Fruit fly (Drosophila melanogaster) whole organism: ENCODE results near the gene Taf8.

Experiments used
- CG8478 ChIP-seq: fragments of >200 bp; optimal IDR thresholded peaks from 2 replicates; lab custom pipeline; 2018; ENCODE audit warnings: inconsistent platforms
- Dll ChIP-seq: fragments of >200 bp; optimal IDR thresholded peaks from 2 replicates; lab custom pipeline; 2017
- EcR ChIP-seq, 2 experiments: fragments of >200 bp; optimal IDR thresholded peaks; 2 replicates each; lab custom pipeline; 2017; ENCODE audit warnings: missing biosample characterization in 2 of 2, missing genetic modification characterization in 2 of 2, missing genetic modification reagents in 2 of 2
- pan ChIP-seq: fragments of >200 bp; optimal IDR thresholded peaks from 2 replicates; lab custom pipeline; 2017
- psq ChIP-seq: fragments of >200 bp; optimal IDR thresholded peaks from 2 replicates; lab custom pipeline; 2017
- usp ChIP-seq: fragments of >200 bp; optimal IDR thresholded peaks from 2 replicates; lab custom pipeline; 2017; ENCODE audit warnings: missing biosample characterization, missing genetic modification characterization, mixed read lengths

Taf8 gene

DNA sequence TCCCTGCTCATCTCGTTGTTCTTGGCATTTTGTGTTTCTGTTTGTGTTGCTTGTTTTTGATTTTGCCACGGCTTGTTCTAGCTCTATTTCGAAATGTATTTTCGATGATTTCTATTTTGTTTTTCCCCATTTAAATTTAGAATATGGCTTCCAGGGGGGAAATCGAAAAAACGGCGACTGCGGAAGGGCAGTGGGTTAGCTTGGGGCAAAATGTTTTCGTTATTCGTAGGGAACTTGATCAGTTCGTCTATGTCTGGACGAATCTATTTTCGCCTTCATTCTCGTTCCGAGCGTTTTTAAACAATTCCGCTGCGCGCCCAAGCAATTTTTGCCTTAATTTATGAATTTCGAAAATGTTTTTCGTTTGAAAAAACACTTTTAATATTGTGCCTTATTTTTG lies 16.7 kb downstream of the Taf8 start:
- TF ChIP-seq EcR (GFP tag; optimal IDR thresholded peaks at IDR 0.05; lab: Kevin White, UChicago) (no peak), psq (lab: Kevin White, UChicago) (no peak), CG8478 (no peak), usp (no peak), Dll (lab: Kevin White, UChicago) (no peak), pan (lab: Kevin White, UChicago) (no peak)

DNA sequence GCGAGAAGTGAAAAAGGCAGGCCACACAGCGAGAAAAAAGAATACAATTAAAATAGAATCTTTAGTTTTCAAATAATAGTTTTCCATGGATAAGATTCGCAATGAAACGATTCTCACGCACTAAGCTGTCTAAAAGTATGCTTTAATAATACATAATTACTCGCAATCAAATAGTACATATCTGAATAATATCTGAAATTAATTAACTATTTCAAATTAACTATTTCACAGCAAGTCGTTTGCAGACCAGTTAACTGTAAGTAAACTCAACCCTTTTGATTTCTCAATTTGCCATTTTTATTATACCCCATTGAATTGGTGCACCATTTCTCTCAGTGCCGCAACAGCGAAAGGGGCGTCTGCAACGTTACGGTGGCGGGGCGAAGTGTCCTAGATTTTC lies 23.8 kb downstream of the Taf8 start:
- TF ChIP-seq Dll (lab: Kevin White, UChicago) (no peak), CG8478 (no peak), EcR (GFP tag; optimal IDR thresholded peaks at IDR 0.05; lab: Kevin White, UChicago) (no peak), pan (lab: Kevin White, UChicago) (no peak), psq (lab: Kevin White, UChicago) (no peak), usp (no peak)

DNA sequence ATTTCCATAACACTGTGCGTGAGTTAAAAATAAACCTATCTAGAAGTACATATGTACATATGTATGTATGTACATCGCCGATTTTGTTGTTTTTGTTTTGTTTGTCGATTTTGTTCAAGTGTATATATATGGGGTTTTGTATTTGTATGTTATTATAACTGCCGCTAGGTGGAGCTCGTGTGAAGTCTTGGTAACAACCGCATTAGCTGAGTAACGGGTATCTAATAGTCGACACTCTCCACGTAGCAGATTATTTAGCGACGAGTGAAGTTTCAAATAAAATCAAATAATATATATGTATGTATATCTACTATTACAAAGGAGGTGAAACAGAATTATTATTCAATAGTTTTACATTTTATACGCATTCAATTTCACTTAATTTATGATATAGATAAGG lies 27.5 kb downstream of the Taf8 start:
- no peak for TF ChIP-seq usp
- no peak for TF ChIP-seq CG8478
- TF ChIP-seq pan (lab: Kevin White, UChicago), result no peak
- TF ChIP-seq psq (lab: Kevin White, UChicago), result no peak
- no peak for TF ChIP-seq Dll (lab: Kevin White, UChicago)
- TF ChIP-seq EcR (GFP tag; optimal IDR thresholded peaks at IDR 0.05; lab: Kevin White, UChicago), result no peak

DNA sequence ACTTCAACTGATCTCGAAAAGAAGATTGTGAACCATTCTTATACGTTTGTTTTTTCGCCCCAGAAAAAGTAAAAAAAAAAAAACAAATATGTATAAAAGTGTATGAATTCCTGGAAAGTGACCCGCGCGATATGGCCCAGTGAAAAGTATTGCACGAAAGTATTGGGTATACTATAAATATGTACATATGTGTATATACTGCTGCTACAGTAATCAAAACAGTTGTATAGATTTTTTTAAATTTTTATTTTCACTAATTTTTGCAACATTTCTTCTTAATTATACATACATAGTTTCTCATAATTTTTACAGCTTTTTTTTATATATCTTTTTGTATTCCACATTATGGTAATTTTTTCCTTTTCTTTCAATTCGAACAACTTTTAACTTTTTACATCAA lies 28.4 kb downstream of the Taf8 start, which contains the start of gene CG43133:
Gene CG43133 (minus strand): TSS at position 11 of the 400 bp plus-strand sequence.
- TF ChIP-seq pan (lab: Kevin White, UChicago), result no peak
- TF ChIP-seq EcR (GFP tag; optimal IDR thresholded peaks at IDR 0.05; lab: Kevin White, UChicago), result no peak
- TF ChIP-seq psq (lab: Kevin White, UChicago), result no peak
- TF ChIP-seq CG8478, result no peak
- no peak for TF ChIP-seq usp
- TF ChIP-seq Dll (lab: Kevin White, UChicago), result no peak

DNA sequence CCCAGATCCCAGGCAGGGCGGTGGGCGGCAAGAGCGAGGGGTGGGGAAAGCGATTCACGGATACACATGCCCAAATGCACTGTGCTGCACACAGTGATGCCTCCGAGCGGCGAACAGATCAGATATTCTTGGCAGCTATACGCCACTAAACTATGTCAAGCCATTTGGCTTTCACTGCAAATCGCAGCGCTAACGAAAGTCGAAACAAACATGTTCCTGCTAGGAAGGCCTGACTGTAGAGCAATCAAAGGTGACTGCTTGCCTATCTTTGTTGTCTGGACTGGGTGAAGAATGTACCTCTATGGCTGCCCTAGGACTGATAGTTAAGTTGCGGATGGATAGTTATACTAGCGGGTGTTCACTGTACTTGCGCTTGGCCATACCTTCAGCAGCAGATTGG lies 34.3 kb downstream of the Taf8 start:
- TF ChIP-seq Dll (lab: Kevin White, UChicago) (no peak), CG8478 (no peak), psq (lab: Kevin White, UChicago) (no peak), usp (no peak), pan (lab: Kevin White, UChicago) (no peak), EcR (GFP tag; optimal IDR thresholded peaks at IDR 0.05; lab: Kevin White, UChicago) (no peak)

DNA sequence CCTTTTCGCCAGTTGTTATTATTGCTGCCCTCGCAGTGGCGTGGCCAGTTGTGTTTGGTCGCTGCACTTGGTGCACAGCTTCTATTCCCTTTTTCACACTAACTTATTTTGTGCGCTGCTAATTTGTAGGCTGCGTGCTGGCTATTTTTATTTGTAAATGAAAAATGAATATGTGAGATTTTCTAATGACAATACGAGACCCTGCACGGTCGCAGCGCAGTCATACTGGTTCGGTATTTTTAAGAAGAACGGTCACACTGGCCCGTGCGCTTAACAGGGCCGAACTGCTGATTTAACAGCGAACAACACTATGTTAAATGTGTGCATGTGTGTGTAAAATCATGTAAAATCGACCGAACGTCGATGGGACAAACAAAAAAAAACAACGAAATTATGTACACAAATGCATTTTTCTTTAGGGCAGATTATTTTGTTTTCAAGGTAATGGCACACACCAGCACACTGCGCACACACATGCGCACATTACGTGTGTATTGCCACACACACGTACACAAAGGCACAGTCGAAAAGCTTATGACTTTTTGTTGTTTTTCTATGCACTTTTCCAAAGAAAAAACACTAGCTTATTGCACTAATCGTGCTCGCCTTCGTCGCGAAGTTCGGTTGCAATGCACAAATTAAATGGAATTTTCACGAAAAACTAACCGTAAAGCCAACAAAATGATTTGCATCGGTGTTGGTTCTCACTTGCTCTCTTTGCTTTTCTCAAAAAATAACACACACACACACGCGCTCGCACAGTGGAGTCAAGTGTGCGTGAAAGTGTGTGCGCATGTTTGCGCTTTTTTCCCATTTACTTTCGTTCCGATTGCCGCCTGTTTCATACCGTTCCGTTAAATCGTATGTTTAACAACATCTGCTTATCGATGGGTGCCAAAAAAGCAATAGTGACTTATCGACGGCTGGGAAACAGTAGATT lies 35.4 kb downstream of the Taf8 start, which contains the start of gene ari-1:
Gene ari-1 (minus strand): TSS at position 875 of the 940 bp plus-strand sequence.
- TF ChIP-seq psq (lab: Kevin White, UChicago), result no peak
- peak; percentile 68 for TF ChIP-seq CG8478
- no peak for TF ChIP-seq Dll (lab: Kevin White, UChicago)

DNA sequence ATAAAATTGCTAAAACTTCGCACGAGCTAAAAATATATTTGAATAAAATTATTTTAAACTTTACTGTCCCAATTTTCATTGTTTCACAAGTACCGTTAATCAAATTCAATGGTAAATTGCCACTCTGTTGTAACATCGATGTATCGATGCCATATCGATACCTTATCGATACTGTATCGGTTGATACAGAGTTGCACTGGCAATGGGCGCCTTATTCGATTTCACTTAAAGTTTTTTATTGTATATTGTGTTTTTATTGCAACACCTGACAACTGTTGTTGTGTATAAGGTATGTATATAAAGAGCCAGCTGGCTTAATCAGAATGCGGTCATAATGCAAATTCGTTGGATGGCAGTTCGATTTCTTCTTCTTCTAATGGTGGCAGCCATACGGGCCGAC lies 36.5 kb downstream of the Taf8 start, which contains the start of gene CG43229:
Gene CG43229 (plus strand): TSS at position 246 of the 400 bp plus-strand sequence.
- no peak for TF ChIP-seq usp
- TF ChIP-seq EcR (GFP tag; optimal IDR thresholded peaks at IDR 0.05; lab: Kevin White, UChicago), result no peak
- no peak for TF ChIP-seq psq (lab: Kevin White, UChicago)
- no peak for TF ChIP-seq CG8478
- TF ChIP-seq Dll (lab: Kevin White, UChicago), result no peak
- TF ChIP-seq pan (lab: Kevin White, UChicago), result no peak

DNA sequence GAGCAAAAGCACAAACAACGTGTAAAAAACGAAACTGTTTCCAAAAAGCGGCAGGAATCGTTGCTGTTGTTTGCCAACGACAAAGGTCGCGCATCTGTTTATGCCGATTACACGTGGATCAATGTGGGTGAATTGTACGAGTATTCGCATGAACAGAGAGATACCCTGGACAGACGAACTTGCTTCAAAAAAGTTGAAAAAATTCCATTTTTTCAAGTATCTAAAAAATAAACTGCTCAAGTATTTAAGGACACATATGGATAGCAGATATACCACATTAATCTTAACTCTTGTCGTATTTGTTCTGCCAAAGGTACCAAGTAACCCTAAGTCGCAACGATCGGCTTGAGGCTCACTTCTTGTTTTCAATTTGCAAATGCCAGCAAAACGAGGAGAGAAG lies 38.2 kb downstream of the Taf8 start:
- TF ChIP-seq CG8478 (no peak), EcR (GFP tag; optimal IDR thresholded peaks at IDR 0.05; lab: Kevin White, UChicago) (no peak), pan (lab: Kevin White, UChicago) (peak; percentile 58), Dll (lab: Kevin White, UChicago) (no peak)

DNA sequence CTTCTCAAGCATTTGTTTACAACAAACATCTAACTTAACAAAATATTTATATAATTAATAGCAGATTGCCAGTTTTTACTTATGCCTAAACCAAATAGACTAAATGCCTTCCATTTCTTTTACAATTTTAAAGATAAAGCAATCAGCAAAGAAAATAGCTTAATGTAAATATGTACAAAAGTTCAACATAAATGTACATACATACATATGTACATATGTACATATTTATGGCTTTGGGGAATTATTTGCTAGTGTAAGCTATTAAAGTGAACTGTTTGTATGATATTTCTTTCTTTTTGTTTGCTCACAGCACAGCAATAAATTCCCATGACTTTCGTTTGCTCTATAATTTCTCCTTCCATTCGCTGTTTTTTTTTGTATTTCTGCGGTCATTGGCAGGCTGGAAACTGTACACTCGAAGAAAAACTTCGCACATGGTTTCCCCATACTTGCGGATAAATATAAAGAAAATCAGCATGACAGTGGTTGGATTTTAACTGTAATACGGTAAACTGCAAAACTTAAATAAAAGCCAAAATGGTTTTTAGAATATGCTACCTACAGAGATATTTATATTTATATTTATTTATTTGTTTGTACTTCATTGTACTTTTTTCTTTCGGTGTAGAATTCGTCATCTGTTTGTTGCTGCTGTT lies 39.3 kb downstream of the Taf8 start:
- no peak for TF ChIP-seq psq (lab: Kevin White, UChicago)

DNA sequence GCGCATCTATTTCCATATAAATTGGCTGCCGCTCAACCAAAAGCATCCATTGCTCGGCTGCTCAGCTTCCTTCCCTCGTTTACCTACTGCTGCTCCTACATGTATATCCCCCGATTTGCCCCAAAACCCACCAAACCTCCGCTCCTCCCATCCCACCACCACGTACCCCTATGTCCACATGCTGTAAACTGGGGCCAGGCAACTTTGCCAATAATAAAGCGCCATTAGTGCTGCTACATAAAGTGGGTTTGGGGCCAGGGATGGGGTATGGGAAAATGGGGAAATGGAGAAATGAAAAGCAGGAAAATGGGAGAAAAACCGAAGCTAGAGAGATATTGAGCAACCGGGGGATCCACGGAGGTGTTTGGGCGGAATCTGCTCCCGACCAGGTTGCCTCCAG lies 47.5 kb downstream of the Taf8 start:
- TF ChIP-seq usp, result no peak
- TF ChIP-seq psq (lab: Kevin White, UChicago), result no peak
- TF ChIP-seq Dll (lab: Kevin White, UChicago), result no peak
- TF ChIP-seq EcR (GFP tag; optimal IDR thresholded peaks at IDR 0.05; lab: Kevin White, UChicago), result no peak
- TF ChIP-seq CG8478, result no peak
- no peak for TF ChIP-seq pan (lab: Kevin White, UChicago)

DNA sequence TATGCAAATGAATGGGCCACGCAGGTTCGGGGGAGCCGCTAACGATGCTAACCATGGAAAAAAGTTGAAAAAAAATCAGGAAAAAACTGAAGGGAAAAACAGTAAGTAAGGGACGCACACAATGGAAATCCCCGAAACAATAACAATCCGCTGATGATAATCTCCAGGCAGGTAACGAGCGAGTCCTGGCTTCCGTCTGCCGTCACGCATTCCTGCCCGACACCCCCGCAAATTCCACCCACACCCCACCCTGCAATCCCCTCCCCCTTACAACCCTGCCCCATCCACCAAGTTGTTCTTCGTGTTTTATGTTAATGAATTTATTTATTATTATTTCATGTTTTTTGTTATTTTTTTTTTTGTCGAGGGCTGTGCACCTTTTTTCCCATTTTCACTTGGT lies 49.6 kb downstream of the Taf8 start:
- TF ChIP-seq psq (lab: Kevin White, UChicago) (no peak), EcR (GFP tag; optimal IDR thresholded peaks at IDR 0.05; lab: Kevin White, UChicago) (no peak)

DNA sequence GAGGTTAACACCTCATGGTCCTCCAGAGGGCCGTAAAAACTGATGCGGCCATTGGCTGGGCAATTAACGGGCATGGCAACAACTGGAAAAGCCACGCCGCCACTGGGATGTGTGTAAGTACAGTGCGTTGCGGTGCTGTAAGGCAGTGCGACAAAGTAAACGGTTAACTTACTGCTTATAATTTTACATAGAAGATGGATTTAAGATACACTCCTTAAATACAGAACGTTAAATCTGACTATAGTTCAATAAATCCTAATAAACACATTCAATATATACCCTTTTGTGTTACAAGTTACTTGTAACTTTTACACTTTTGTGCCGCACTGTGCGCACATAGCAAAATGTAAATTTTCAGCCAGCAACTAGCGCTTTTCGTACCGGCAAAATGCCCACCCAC lies 51.2 kb downstream of the Taf8 start:
- no peak for TF ChIP-seq usp
- no peak for TF ChIP-seq EcR (GFP tag; optimal IDR thresholded peaks at IDR 0.05; lab: Kevin White, UChicago)
- no peak for TF ChIP-seq CG8478
- TF ChIP-seq pan (lab: Kevin White, UChicago), result no peak
- no peak for TF ChIP-seq Dll (lab: Kevin White, UChicago)
- TF ChIP-seq psq (lab: Kevin White, UChicago), result no peak
